Worm (Caenorhabditis elegans): ENCODE data around the gene clec-78.

ce11 chrIV:3962584-3962983 lies 26.3 kb upstream of the clec-78 start, which contains the start of gene Y46C8AM.1:
- TF ChIP-seq sea-1 (GFP tag; conservative IDR thresholded peaks at IDR 0.05) (no peak), ama-1 (optimal IDR thresholded peaks at IDR 0.05) (no peak), hnd-1 (tag; optimal IDR thresholded peaks at IDR 0.05) (no peak), tbx-11 (GFP tag; IDR thresholded peaks at IDR 0.05) (no peak)
